Fruit fly (Drosophila melanogaster) Kc167 (cell line): ENCODE measurements around the gene Ref1.

ENCODE experiments used
- Myc ChIP-seq: fragments of >200 bp; optimal IDR thresholded peaks from 2 replicates; lab custom pipeline; 2017; ENCODE audit warnings: missing external identifiers
- Sin3A ChIP-seq: fragments of >200 bp; optimal IDR thresholded peaks from 2 replicates; lab custom pipeline; 2018; ENCODE audit warnings: missing external identifiers
- h ChIP-seq: fragments of >200 bp; optimal IDR thresholded peaks from 3 replicates; lab custom pipeline; 2018; ENCODE audit warnings: missing external identifiers

DNA sequence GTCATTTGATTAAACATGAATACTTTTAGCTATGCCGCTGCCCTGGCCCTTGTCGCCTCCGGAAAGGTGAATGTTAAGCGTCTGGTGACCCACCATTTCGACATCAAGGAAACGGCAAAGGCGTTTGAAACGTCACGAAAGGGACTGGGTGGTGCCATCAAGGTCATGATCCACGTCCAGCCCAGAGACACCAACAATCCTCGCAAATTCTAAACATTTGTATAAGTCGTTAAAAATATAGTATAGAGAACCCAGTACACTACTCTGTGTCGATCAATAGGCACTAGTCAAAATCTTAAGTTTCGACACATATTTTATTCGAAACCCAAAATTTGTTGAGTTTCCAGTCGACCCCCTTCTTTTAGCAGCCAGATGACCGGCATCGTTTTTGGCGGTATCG, 25.9 kb downstream of the Ref1 start, which contains the start of gene CG1979:
- TF ChIP-seq h (lab: Kevin White, UChicago) (no peak), Sin3A (lab: Kevin White, UChicago) (no peak), Myc (lab: Kevin White, UChicago) (no peak)
